Worm (Caenorhabditis elegans) whole organism, L4/young adult: ENCODE results near the gene cyb-1.

Experiments
- dao-5 ChIP-seq: sonication (generic microtip); optimal IDR thresholded peaks from 2 replicates; lab custom pipeline; 2016; ENCODE audit warnings: missing genotype, missing genetic modification characterization, moderate library complexity, missing compliant biosample characterization
- him-1 ChIP-seq: sonication (generic microtip); optimal IDR thresholded peaks from 2 replicates; lab custom pipeline; 2016; ENCODE audit warnings: missing genotype, missing genetic modification reagents, missing genetic modification characterization, missing compliant biosample characterization

DNA sequence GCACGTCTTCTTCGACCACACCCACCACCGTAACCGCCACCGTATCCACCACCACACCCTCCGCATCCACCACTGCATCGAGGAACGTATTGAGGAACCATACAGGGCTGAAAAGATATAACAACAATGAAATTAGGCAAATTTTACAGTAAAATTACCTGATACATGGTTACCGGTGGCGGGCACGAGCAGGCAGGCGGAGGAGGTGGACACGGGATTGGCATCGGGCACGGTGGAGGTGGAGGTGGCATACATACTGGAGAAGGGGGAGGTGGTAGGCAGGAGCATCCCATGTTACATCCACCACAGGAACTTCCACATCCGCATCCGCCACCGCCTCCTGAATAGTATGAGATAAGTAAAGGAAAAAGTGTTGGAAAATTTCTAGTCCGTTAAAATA is 36.5 kb upstream of the cyb-1 start:
- no peak for TF ChIP-seq dao-5
- TF ChIP-seq him-1 (tag; lab: Kevin White, UChicago) = no peak
